Fruit fly (Drosophila melanogaster): ENCODE results near the gene CG15741.

DNA sequence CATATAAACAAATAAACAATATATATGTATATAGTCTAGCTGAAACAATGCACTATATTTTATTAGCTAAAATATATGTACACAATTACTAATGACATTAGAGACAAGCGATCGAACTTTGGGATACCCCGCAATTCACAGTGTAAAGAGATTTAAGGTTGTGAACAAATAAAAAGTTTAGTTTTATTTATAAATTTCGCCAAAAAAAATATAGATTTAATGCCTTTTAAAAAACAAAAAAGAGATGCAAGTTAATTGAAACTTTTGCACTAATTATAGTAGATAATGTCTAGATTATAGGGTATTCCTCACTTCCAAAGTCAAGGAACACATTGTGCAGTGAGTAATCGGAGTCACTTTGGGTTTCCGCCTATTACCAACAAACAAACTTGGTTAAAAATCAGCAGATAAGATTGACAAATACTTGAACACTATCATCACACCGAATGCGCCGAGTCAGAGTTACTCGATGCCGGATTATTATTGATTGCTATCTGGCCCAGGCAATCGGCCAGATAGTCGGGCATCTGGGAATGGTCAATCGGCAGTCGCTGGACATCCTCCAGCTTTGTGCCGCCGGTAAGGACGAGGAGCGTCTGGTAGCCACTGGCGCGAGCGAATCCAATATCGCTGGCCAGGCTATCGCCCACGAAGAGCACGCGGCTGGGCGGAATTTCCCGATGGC lies 37.5 kb upstream of the CG15741 start:
- no peak for TF ChIP-seq kay (GFP tag; ENCODE audit: borderline replicate concordance)
- TF ChIP-seq tj (GFP tag; optimal IDR thresholded peaks at IDR 0.05) = no peak
- TF ChIP-seq CG7101 (tag; optimal IDR thresholded peaks at IDR 0.05) = peak; percentile 35
- TF ChIP-seq Crg-1 (GFP tag; optimal IDR thresholded peaks at IDR 0.05) = no peak
- TF ChIP-seq cnc (optimal IDR thresholded peaks at IDR 0.05) = no peak
